Worm (Caenorhabditis elegans) whole organism, L4 larva: Measurements from ENCODE around the gene F01G10.10.

Experiments
- F26F4.8 ChIP-seq: fragments of 200-800 bp; sonication (Bioruptor generic); conservative IDR thresholded peaks from 2 replicates; pipeline ENCODE4 v1.3.6; 2022; ENCODE audit warnings: missing genetic modification characterization, missing compliant biosample characterization
- F37D6.2 ChIP-seq: sonication (generic microtip); optimal IDR thresholded peaks from 2 replicates; lab custom pipeline; 2016; ENCODE audit warnings: mild to moderate bottlenecking, missing genetic modification characterization, missing compliant biosample characterization
- F49E8.2 ChIP-seq: sonication (generic microtip); optimal IDR thresholded peaks from 2 replicates; lab custom pipeline; 2016; ENCODE audit warnings: missing compliant biosample characterization, mild to moderate bottlenecking, missing genetic modification characterization, borderline replicate concordance
- T20F7.1 ChIP-seq: fragments of 200-800 bp; sonication (Bioruptor generic); optimal IDR thresholded peaks from 2 replicates; lab custom pipeline; 2018; ENCODE audit warnings: mild to moderate bottlenecking, missing genetic modification characterization, missing compliant biosample characterization
- T26A8.4 ChIP-seq: fragments of 200-800 bp; sonication (Bioruptor generic); IDR thresholded peaks from 2 replicates; pipeline ENCODE4 v1.3.6; 2022; ENCODE audit warnings: missing genetic modification characterization, missing compliant biosample characterization
- Y75B8A.6 ChIP-seq: fragments of 200-800 bp; sonication (Bioruptor generic); IDR thresholded peaks from 2 replicates; pipeline ENCODE4 v1.3.6; 2022; ENCODE audit warnings: missing genetic modification reagents, missing genetic modification characterization, missing compliant biosample characterization
- ZK546.5 ChIP-seq, 2 experiments: sonication (generic microtip); optimal IDR thresholded peaks; 2 replicates each; lab custom pipeline; 2017; ENCODE audit warnings: missing biosample characterization in 2 of 2, missing genetic modification characterization in 2 of 2
- aha-1 ChIP-seq: fragments of 150-350 bp; peaks from one replicate; lab custom pipeline; 2014; ENCODE audit warnings: missing biosample characterization, missing genetic modification characterization
- ama-1 ChIP-seq: fragments of 150-350 bp; optimal IDR thresholded peaks from 2 replicates; lab custom pipeline; 2014; ENCODE audit warnings: inconsistent platforms, mixed read lengths
- arid-1 ChIP-seq: fragments of 200-800 bp; sonication (Bioruptor generic); conservative IDR thresholded peaks from 2 replicates; pipeline ENCODE4 v1.3.6; 2022; ENCODE audit warnings: missing genetic modification reagents, missing genetic modification characterization, missing compliant biosample characterization
- attf-4 ChIP-seq: sonication (generic microtip); optimal IDR thresholded peaks from 3 replicates; lab custom pipeline; 2017; ENCODE audit warnings: missing biosample characterization, missing genetic modification characterization
- ceh-28 ChIP-seq: fragments of 150-350 bp; optimal IDR thresholded peaks from 2 replicates; lab custom pipeline; 2014; ENCODE audit warnings: missing biosample characterization, missing genetic modification reagents, missing genetic modification characterization
- ceh-62 ChIP-seq: sonication (generic microtip); optimal IDR thresholded peaks from 2 replicates; lab custom pipeline; 2017; ENCODE audit warnings: missing biosample characterization, missing genetic modification characterization
- ces-1 ChIP-seq: fragments of 150-350 bp; sonication (generic microtip); optimal IDR thresholded peaks from 4 replicates; lab custom pipeline; 2014; ENCODE audit warnings: missing biosample characterization, missing genetic modification reagents, missing genetic modification characterization
- cey-2 ChIP-seq: sonication (generic microtip); optimal IDR thresholded peaks from 3 replicates; lab custom pipeline; 2017; ENCODE audit warnings: missing genetic modification characterization, mild to moderate bottlenecking, missing compliant biosample characterization, antibody characterized with exemption, borderline replicate concordance; ENCODE audit not compliant: insufficient read depth
- daf-12 ChIP-seq: fragments of 150-350 bp; optimal IDR thresholded peaks from 2 replicates; lab custom pipeline; 2014; ENCODE audit warnings: missing biosample characterization, missing genetic modification reagents, missing genetic modification characterization
- daf-19 ChIP-seq: fragments of 200-800 bp; sonication (Bioruptor generic); conservative IDR thresholded peaks from 2 replicates; pipeline ENCODE4 v1.3.6; 2022; ENCODE audit warnings: missing genetic modification characterization, missing compliant biosample characterization
- dmd-6 ChIP-seq: fragments of 200-800 bp; sonication (Bioruptor generic); IDR thresholded peaks from 2 replicates; pipeline ENCODE4 v1.3.6; 2022; ENCODE audit warnings: missing genetic modification reagents, missing genetic modification characterization, missing compliant biosample characterization
- egl-27 ChIP-seq: sonication (generic microtip); optimal IDR thresholded peaks from 3 replicates; lab custom pipeline; 2017; ENCODE audit warnings: missing biosample characterization, missing genetic modification reagents, missing genetic modification characterization
- fkh-10 ChIP-seq: fragments of 150-350 bp; optimal IDR thresholded peaks from 2 replicates; lab custom pipeline; 2014; ENCODE audit warnings: missing biosample characterization, missing genetic modification reagents, missing genetic modification characterization
- gei-8 ChIP-seq: fragments of 200-800 bp; sonication (Bioruptor generic); optimal IDR thresholded peaks from 2 replicates; lab custom pipeline; 2018; ENCODE audit warnings: mild to moderate bottlenecking, missing genetic modification characterization, missing compliant biosample characterization
- hlh-11 ChIP-seq: fragments of 200-800 bp; sonication (Bioruptor generic); optimal IDR thresholded peaks from 2 replicates; lab custom pipeline; 2018; ENCODE audit warnings: mild to moderate bottlenecking, missing genetic modification characterization, missing compliant biosample characterization
- hlh-30 ChIP-seq: sonication (generic microtip); optimal IDR thresholded peaks from 2 replicates; lab custom pipeline; 2017; ENCODE audit warnings: antibody characterized with exemption, mild to moderate bottlenecking, missing genetic modification characterization, missing compliant biosample characterization; ENCODE audit not compliant: insufficient read depth
- hmg-1.1 ChIP-seq: fragments of 200-800 bp; sonication (Bioruptor generic); IDR thresholded peaks from 2 replicates; pipeline ENCODE4 v1.3.6; 2022; ENCODE audit warnings: missing genetic modification reagents, missing genetic modification characterization, missing compliant biosample characterization
- lin-13 ChIP-seq: fragments of 150-350 bp; optimal IDR thresholded peaks from 2 replicates; lab custom pipeline; 2014; ENCODE audit warnings: missing biosample characterization, missing genetic modification reagents, missing genetic modification characterization
- lin-15B ChIP-seq: fragments of 150-350 bp; sonication (generic microtip); optimal IDR thresholded peaks from 3 replicates; lab custom pipeline; 2014; ENCODE audit warnings: missing biosample characterization, missing genetic modification characterization
- lin-29 ChIP-seq: fragments of 200-800 bp; sonication (Bioruptor generic); IDR thresholded peaks from 2 replicates; pipeline ENCODE4 v1.3.6; 2022; ENCODE audit warnings: missing genetic modification reagents, missing genetic modification characterization, missing compliant biosample characterization
- lin-38 ChIP-seq: fragments of 200-800 bp; sonication (Bioruptor generic); IDR thresholded peaks from 2 replicates; pipeline ENCODE4 v1.3.6; 2022; ENCODE audit warnings: missing genetic modification reagents, missing genetic modification characterization, missing compliant biosample characterization
- lin-39 ChIP-seq: fragments of 150-350 bp; optimal IDR thresholded peaks from 2 replicates; lab custom pipeline; 2014; ENCODE audit warnings: missing biosample characterization, missing genetic modification reagents, missing genetic modification characterization
- lir-3 ChIP-seq: sonication (generic microtip); optimal IDR thresholded peaks from 2 replicates; lab custom pipeline; 2016; ENCODE audit warnings: mild to moderate bottlenecking, missing genetic modification characterization, missing compliant biosample characterization
- madf-5 ChIP-seq, 2 experiments: fragments of 200-800 bp; sonication (Bioruptor generic); IDR thresholded peaks; 2 replicates each; pipeline ENCODE4 v1.3.6; 2022; ENCODE audit warnings: missing compliant biosample characterization in 2 of 2, missing genetic modification characterization in 2 of 2
- madf-9 ChIP-seq: fragments of 200-800 bp; sonication (Bioruptor generic); conservative IDR thresholded peaks from 2 replicates; pipeline ENCODE4 v1.3.6; 2022; ENCODE audit warnings: missing genetic modification reagents, missing genetic modification characterization, missing compliant biosample characterization
- mes-2 ChIP-seq: sonication (generic microtip); optimal IDR thresholded peaks from 2 replicates; lab custom pipeline; 2016; ENCODE audit warnings: missing genotype, mild to moderate bottlenecking, missing genetic modification characterization, missing compliant biosample characterization; ENCODE audit not compliant: poor library complexity, severe bottlenecking
- mxl-2 ChIP-seq: fragments of 200-800 bp; sonication (Bioruptor generic); conservative IDR thresholded peaks from 2 replicates; pipeline ENCODE4 v1.3.6; 2022; ENCODE audit warnings: missing genetic modification reagents, missing genetic modification characterization, missing compliant biosample characterization
- nhr-102 ChIP-seq: sonication (generic microtip); optimal IDR thresholded peaks from 2 replicates; lab custom pipeline; 2016; ENCODE audit warnings: mild to moderate bottlenecking, missing genetic modification characterization, moderate library complexity, missing compliant biosample characterization
- nhr-11 ChIP-seq: fragments of 150-350 bp; optimal IDR thresholded peaks from 2 replicates; lab custom pipeline; 2014; ENCODE audit warnings: missing biosample characterization, missing genetic modification characterization
- nhr-28 ChIP-seq: fragments of 150-350 bp; optimal IDR thresholded peaks from 2 replicates; lab custom pipeline; 2014; ENCODE audit warnings: missing biosample characterization, missing genetic modification characterization
- nhr-48 ChIP-seq: sonication (generic microtip); optimal IDR thresholded peaks from 2 replicates; lab custom pipeline; 2016; ENCODE audit warnings: mild to moderate bottlenecking, missing genetic modification characterization, missing compliant biosample characterization
- nhr-76 ChIP-seq: fragments of 150-350 bp; optimal IDR thresholded peaks from 2 replicates; lab custom pipeline; 2014; ENCODE audit warnings: missing biosample characterization, missing genetic modification characterization
- nhr-77 ChIP-seq: fragments of 150-350 bp; optimal IDR thresholded peaks from 2 replicates; lab custom pipeline; 2014; ENCODE audit warnings: missing biosample characterization, missing genetic modification characterization
- pha-4 ChIP-seq, 2 experiments: fragments of 150-350 bp in 1 of 2; fragments of 200-800 bp in 1 of 2; sonication (Bioruptor generic) in 1 of 2; IDR thresholded peaks in 1 of 2; optimal IDR thresholded peaks in 1 of 2; 2 replicates each; pipeline versions ENCODE4 v1.3.6 to Lab custom; 2014 to 2022; ENCODE audit warnings: missing genetic modification characterization in 2 of 2, missing genetic modification reagents in 2 of 2, missing biosample characterization in 1 of 2, missing compliant biosample characterization in 1 of 2
- php-3 ChIP-seq: fragments of 200-800 bp; sonication (Bioruptor generic); IDR thresholded peaks from 2 replicates; pipeline ENCODE4 v1.3.6; 2022; ENCODE audit warnings: missing genetic modification reagents, missing genetic modification characterization, missing compliant biosample characterization
- pqm-1 ChIP-seq: sonication (generic microtip); optimal IDR thresholded peaks from 2 replicates; lab custom pipeline; 2017; ENCODE audit warnings: missing biosample characterization, missing genetic modification characterization
- sdz-12 ChIP-seq: fragments of 200-800 bp; sonication (Bioruptor generic); optimal IDR thresholded peaks from 2 replicates; lab custom pipeline; 2018; ENCODE audit warnings: mild to moderate bottlenecking, missing genetic modification characterization, missing compliant biosample characterization
- set-16 ChIP-seq: fragments of 200-800 bp; sonication (Bioruptor generic); IDR thresholded peaks from 2 replicates; pipeline ENCODE4 v1.3.6; 2022; ENCODE audit warnings: missing genetic modification reagents, missing genetic modification characterization, missing compliant biosample characterization
- skn-1 ChIP-seq: fragments of 150-350 bp; optimal IDR thresholded peaks from 2 replicates; lab custom pipeline; 2014; ENCODE audit warnings: missing biosample characterization, missing genetic modification characterization
- snpc-1.2 ChIP-seq: fragments of 200-800 bp; sonication (Bioruptor generic); IDR thresholded peaks from 2 replicates; pipeline ENCODE4 v1.3.6; 2022; ENCODE audit warnings: missing genetic modification reagents, missing genetic modification characterization, missing compliant biosample characterization
- tra-1 ChIP-seq: fragments of 200-800 bp; sonication (Bioruptor generic); IDR thresholded peaks from 2 replicates; pipeline ENCODE4 v1.3.6; 2022; ENCODE audit warnings: missing genetic modification reagents, missing genetic modification characterization, missing compliant biosample characterization
- unc-39 ChIP-seq: sonication (generic microtip); optimal IDR thresholded peaks from 2 replicates; lab custom pipeline; 2017; ENCODE audit warnings: missing biosample characterization, missing genetic modification characterization
- zip-2 ChIP-seq: fragments of 150-350 bp; optimal IDR thresholded peaks from 2 replicates; lab custom pipeline; 2014; ENCODE audit warnings: missing biosample characterization, missing genetic modification characterization
- ztf-11 ChIP-seq: fragments of 150-350 bp; optimal IDR thresholded peaks from 2 replicates; lab custom pipeline; 2014; ENCODE audit warnings: missing biosample characterization, missing genetic modification characterization

F01G10.10 gene

ce11 chrIV:10245666-10246210, at the start of gene F01G10.10:
Gene F01G10.10, plus strand, starts transcription at chrIV:10246160.
- TF ChIP-seq T26A8.4 (GFP tag; lab: Robert Waterston, UW): peak; percentile 36; the same call in 1 of the 2 replicates
- no peak for TF ChIP-seq egl-27 (tag; lab: Kevin White, UChicago)
- TF ChIP-seq attf-4 (tag; lab: Kevin White, UChicago): no peak
- no peak for TF ChIP-seq nhr-48 (tag; lab: Kevin White, UChicago)
- no peak for TF ChIP-seq fkh-10
- TF ChIP-seq nhr-11 (tag; lab: Kevin White, UChicago): no peak
- peak; percentile 41; the same call in 1 of the 2 replicates for TF ChIP-seq tra-1
- TF ChIP-seq ama-1 (lab: Kevin White, UChicago): peak; percentile 59
- peak; percentile 48 for TF ChIP-seq lin-38 (GFP tag; lab: Robert Waterston, UW)
- TF ChIP-seq hlh-11 (tag; lab: Kevin White, UChicago): peak; percentile 9
- no peak for TF ChIP-seq cey-2 (tag; lab: Kevin White, UChicago)
- TF ChIP-seq ZK546.5 (tag; optimal IDR thresholded peaks at IDR 0.05; lab: Kevin White, UChicago): no peak
- no peak for TF ChIP-seq skn-1 (tag; lab: Kevin White, UChicago)
- TF ChIP-seq madf-5 (GFP tag; IDR thresholded peaks at IDR 0.05; lab: Robert Waterston, UW): no peak
- no peak for TF ChIP-seq lin-13 (GFP tag; lab: Kevin White, UChicago)
- TF ChIP-seq lir-3 (tag; lab: Kevin White, UChicago): no peak
- TF ChIP-seq set-16 (GFP tag; lab: Robert Waterston, UW): no peak
- no peak for TF ChIP-seq daf-12
- no peak for TF ChIP-seq mxl-2
- no peak for TF ChIP-seq hlh-30 (tag; lab: Kevin White, UChicago)
- no peak for TF ChIP-seq dmd-6 (GFP tag; lab: Robert Waterston, UW)
- no peak; the same call in 1 of the 2 replicates for TF ChIP-seq pha-4 (GFP tag; IDR thresholded peaks at IDR 0.05; lab: Robert Waterston, UW)
- no peak for TF ChIP-seq pha-4 (tag; optimal IDR thresholded peaks at IDR 0.05; lab: Kevin White, UChicago)
- 0 out of 2 replicates have a peak, but pooled peaks have one; percentile 60 for TF ChIP-seq arid-1
- no peak for TF ChIP-seq ceh-62
- TF ChIP-seq daf-19 (GFP tag; lab: Robert Waterston, UW): no peak
- TF ChIP-seq gei-8 (GFP tag; lab: Kevin White, UChicago): no peak
- no peak for TF ChIP-seq F49E8.2 (tag; lab: Kevin White, UChicago)
- peak; percentile 13 for TF ChIP-seq nhr-28 (tag; lab: Kevin White, UChicago)
- TF ChIP-seq Y75B8A.6 (GFP tag; lab: Robert Waterston, UW): peak; percentile 3; the same call in 1 of the 2 replicates
- no peak for TF ChIP-seq F37D6.2 (tag; lab: Kevin White, UChicago)
- no peak for TF ChIP-seq hmg-1.1 (GFP tag; lab: Robert Waterston, UW)
- no peak for TF ChIP-seq nhr-77 (tag; lab: Kevin White, UChicago)
- TF ChIP-seq T20F7.1: peak; percentile 40
- no peak for TF ChIP-seq lin-29 (GFP tag; lab: Robert Waterston, UW)
- TF ChIP-seq ces-1: no peak
- no peak for TF ChIP-seq ztf-11 (tag; lab: Kevin White, UChicago)
- TF ChIP-seq php-3 (GFP tag; lab: Robert Waterston, UW): no peak
- TF ChIP-seq aha-1 (tag; lab: Kevin White, UChicago): peak; percentile 2
- TF ChIP-seq pqm-1 (tag; lab: Kevin White, UChicago): no peak
- no peak for TF ChIP-seq zip-2 (tag; lab: Kevin White, UChicago)
- TF ChIP-seq F26F4.8: no peak
- TF ChIP-seq lin-15B (tag; lab: Kevin White, UChicago): no peak
- no peak for TF ChIP-seq nhr-76 (tag; lab: Kevin White, UChicago)
- no peak for TF ChIP-seq unc-39
- peak; percentile 33 for TF ChIP-seq mes-2
- no peak for TF ChIP-seq madf-9
- TF ChIP-seq lin-39: no peak
- TF ChIP-seq nhr-102: peak; percentile 25
- TF ChIP-seq ceh-28: no peak
- no peak for TF ChIP-seq sdz-12 (GFP tag; lab: Kevin White, UChicago)
- TF ChIP-seq snpc-1.2 (GFP tag; lab: Robert Waterston, UW): no peak
